Fruit fly (Drosophila melanogaster) whole organism, embryonic: Measurements from ENCODE around the gene ago.

Experiments used
- CG10274 ChIP-seq: fragments of 200-800 bp; sonication (Bioruptor generic); optimal IDR thresholded peaks from 3 replicates; lab custom pipeline; 2017; ENCODE audit warnings: missing biosample characterization, mild to moderate bottlenecking, missing genetic modification characterization
- CG10366 ChIP-seq: fragments of 200-800 bp; sonication (Bioruptor generic); IDR thresholded peaks from 2 replicates; pipeline ENCODE4 v1.3.6; 2022; ENCODE audit warnings: missing biosample characterization, missing genetic modification characterization
- CG10979 ChIP-seq: fragments of 200-800 bp; sonication (Bioruptor generic); optimal IDR thresholded peaks from 2 replicates; lab custom pipeline; 2018; ENCODE audit warnings: missing biosample characterization, mild to moderate bottlenecking, missing genetic modification characterization, moderate library complexity
- CG11085 ChIP-seq: fragments of 200-800 bp; sonication (Bioruptor generic); IDR thresholded peaks from 2 replicates; pipeline ENCODE4 v1.3.6; 2022; ENCODE audit warnings: missing biosample characterization, missing genetic modification characterization
- CG13424 ChIP-seq: fragments of 200-800 bp; sonication (Bioruptor generic); optimal IDR thresholded peaks from 2 replicates; lab custom pipeline; 2019; ENCODE audit warnings: missing biosample characterization, mild to moderate bottlenecking, missing genetic modification characterization, moderate library complexity
- CG1602 ChIP-seq: fragments of 200-800 bp; sonication (Bioruptor generic); optimal IDR thresholded peaks from 3 replicates; lab custom pipeline; 2016; ENCODE audit warnings: missing biosample characterization, missing genetic modification characterization
- CG1647 ChIP-seq: fragments of 200-800 bp; sonication (Bioruptor generic); optimal IDR thresholded peaks from 3 replicates; lab custom pipeline; 2016; ENCODE audit warnings: missing biosample characterization, missing genetic modification characterization
- CG16863 ChIP-seq: fragments of 200-800 bp; sonication (Bioruptor generic); optimal IDR thresholded peaks from 3 replicates; lab custom pipeline; 2016; ENCODE audit warnings: missing biosample characterization, missing genetic modification characterization
- CG17328 ChIP-seq: fragments of 200-800 bp; sonication (Bioruptor generic); IDR thresholded peaks from 2 replicates; pipeline ENCODE4 v1.3.6; 2022; ENCODE audit warnings: missing biosample characterization, missing genetic modification characterization
- CG17568 ChIP-seq: fragments of 200-800 bp; sonication (Bioruptor generic); optimal IDR thresholded peaks from 2 replicates; lab custom pipeline; 2018; ENCODE audit warnings: missing biosample characterization, mild to moderate bottlenecking, missing genetic modification characterization, moderate library complexity
- CG17912 ChIP-seq: fragments of 200-800 bp; sonication (Bioruptor generic); optimal IDR thresholded peaks from 2 replicates; lab custom pipeline; 2018; ENCODE audit warnings: missing biosample characterization, mild to moderate bottlenecking, missing genetic modification characterization
- CG18011 ChIP-seq: fragments of 200-800 bp; sonication (Bioruptor generic); optimal IDR thresholded peaks from 2 replicates; lab custom pipeline; 2017; ENCODE audit warnings: missing biosample characterization, missing genetic modification characterization, mild to moderate bottlenecking, moderate library complexity, missing genotype
- CG1832 ChIP-seq: fragments of 200-800 bp; sonication (Bioruptor generic); optimal IDR thresholded peaks from 2 replicates; lab custom pipeline; 2017; ENCODE audit warnings: missing biosample characterization, mild to moderate bottlenecking, missing genetic modification characterization, inconsistent platforms
- CG32772 ChIP-seq: fragments of 200-800 bp; sonication (Bioruptor generic); IDR thresholded peaks from 2 replicates; pipeline ENCODE4 v1.3.6; 2022; ENCODE audit warnings: missing biosample characterization, missing genetic modification characterization
- CG33557 ChIP-seq: fragments of 200-800 bp; sonication (Bioruptor generic); optimal IDR thresholded peaks from 2 replicates; lab custom pipeline; 2019; ENCODE audit warnings: missing biosample characterization, mild to moderate bottlenecking, missing genetic modification characterization, moderate library complexity
- CG3726 ChIP-seq: fragments of 200-800 bp; sonication (Bioruptor generic); IDR thresholded peaks from 3 replicates; pipeline ENCODE4, ENCODE4 v1.3.6; 2022; ENCODE audit warnings: missing biosample characterization, missing genetic modification characterization
- CG4707 ChIP-seq: fragments of 200-800 bp; sonication (Bioruptor generic); optimal IDR thresholded peaks from 2 replicates; lab custom pipeline; 2018; ENCODE audit warnings: missing biosample characterization, mild to moderate bottlenecking, missing genetic modification characterization, moderate library complexity
- CG5953 ChIP-seq: fragments of 200-800 bp; sonication (Bioruptor generic); IDR thresholded peaks from 2 replicates; pipeline ENCODE4 v1.3.6; 2022; ENCODE audit warnings: missing biosample characterization, missing genetic modification characterization
- CG6765 ChIP-seq: fragments of 200-800 bp; sonication (Bioruptor generic); optimal IDR thresholded peaks from 3 replicates; lab custom pipeline; 2017; ENCODE audit warnings: missing biosample characterization, mild to moderate bottlenecking, missing genetic modification characterization
- CG9609 ChIP-seq: fragments of 200-800 bp; sonication (Bioruptor generic); optimal IDR thresholded peaks from 3 replicates; lab custom pipeline; 2016; ENCODE audit warnings: missing biosample characterization, missing genetic modification characterization
- CTCF ChIP-seq: fragments of 200-800 bp; sonication (Bioruptor generic); optimal IDR thresholded peaks from 2 replicates; lab custom pipeline; 2017; ENCODE audit warnings: missing biosample characterization, mild to moderate bottlenecking, missing genetic modification characterization, moderate library complexity
- CkIIα-i1 ChIP-seq: fragments of 200-800 bp; sonication (Bioruptor generic); IDR thresholded peaks from 2 replicates; pipeline ENCODE4 v1.3.6; 2022; ENCODE audit warnings: missing biosample characterization, missing genetic modification characterization
- Doc2 ChIP-seq: fragments of 200-800 bp; sonication (Bioruptor generic); IDR thresholded peaks from 2 replicates; pipeline ENCODE4 v1.3.6; 2022; ENCODE audit warnings: missing biosample characterization, missing genetic modification characterization
- Doc3 ChIP-seq: fragments of 200-800 bp; sonication (Bioruptor generic); IDR thresholded peaks from 3 replicates; pipeline ENCODE4 v1.3.6; 2022; ENCODE audit warnings: missing biosample characterization, missing genetic modification characterization; ENCODE audit not compliant: partially characterized antibody
- Elba2 ChIP-seq: fragments of 200-800 bp; sonication (Bioruptor generic); optimal IDR thresholded peaks from 3 replicates; lab custom pipeline; 2016; ENCODE audit warnings: missing biosample characterization, missing genetic modification characterization
- Fer2 ChIP-seq: fragments of 200-800 bp; sonication (Bioruptor generic); optimal IDR thresholded peaks from 2 replicates; lab custom pipeline; 2018; ENCODE audit warnings: missing biosample characterization, mild to moderate bottlenecking, missing genetic modification characterization, moderate library complexity
- Meics ChIP-seq: fragments of 200-800 bp; sonication (Bioruptor generic); optimal IDR thresholded peaks from 2 replicates; lab custom pipeline; 2017; ENCODE audit warnings: missing biosample characterization, mild to moderate bottlenecking, missing genetic modification characterization
- Optix ChIP-seq: fragments of 200-800 bp; sonication (Bioruptor generic); IDR thresholded peaks from 3 replicates; pipeline ENCODE4 v1.3.6; 2022; ENCODE audit warnings: missing biosample characterization, missing genetic modification characterization
- PHDP ChIP-seq: fragments of 200-800 bp; sonication (Bioruptor generic); optimal IDR thresholded peaks from 3 replicates; lab custom pipeline; 2018; ENCODE audit warnings: missing biosample characterization, mild to moderate bottlenecking, missing genetic modification characterization, moderate library complexity
- Ravus ChIP-seq: fragments of 200-800 bp; sonication (Bioruptor generic); IDR thresholded peaks from 2 replicates; pipeline ENCODE4 v1.3.6; 2022; ENCODE audit warnings: missing biosample characterization, missing genetic modification characterization
- Spps ChIP-seq: fragments of 200-800 bp; sonication (Bioruptor generic); optimal IDR thresholded peaks from 2 replicates; lab custom pipeline; 2018; ENCODE audit warnings: missing biosample characterization, mild to moderate bottlenecking, missing genetic modification characterization
- YL-1 ChIP-seq: fragments of 200-800 bp; sonication (Bioruptor generic); optimal IDR thresholded peaks from 3 replicates; lab custom pipeline; 2017; ENCODE audit warnings: missing biosample characterization, mild to moderate bottlenecking, missing genetic modification characterization
- ab ChIP-seq: fragments of 200-800 bp; sonication (Bioruptor generic); optimal IDR thresholded peaks from 2 replicates; lab custom pipeline; 2016; ENCODE audit warnings: missing biosample characterization, missing genetic modification characterization
- ac ChIP-seq: fragments of 200-800 bp; sonication (Bioruptor generic); optimal IDR thresholded peaks from 3 replicates; lab custom pipeline; 2017; ENCODE audit warnings: missing biosample characterization, mild to moderate bottlenecking, missing genetic modification characterization
- az2 ChIP-seq: fragments of 200-800 bp; sonication (Bioruptor generic); optimal IDR thresholded peaks from 3 replicates; lab custom pipeline; 2016; ENCODE audit warnings: missing biosample characterization, missing genetic modification characterization
- bab2 ChIP-seq: fragments of 200-800 bp; sonication (Bioruptor generic); optimal IDR thresholded peaks from 2 replicates; lab custom pipeline; 2016; ENCODE audit warnings: missing biosample characterization, missing genetic modification characterization
- bsh ChIP-seq, 2 experiments: fragments of 200-800 bp; sonication (Bioruptor generic); optimal IDR thresholded peaks; 2 replicates each; lab custom pipeline; 2017 to 2018; ENCODE audit warnings: mild to moderate bottlenecking in 2 of 2, missing biosample characterization in 2 of 2, missing genetic modification characterization in 2 of 2, moderate library complexity in 1 of 2
- dm ChIP-seq: fragments of 200-800 bp; sonication (Bioruptor generic); optimal IDR thresholded peaks from 3 replicates; lab custom pipeline; 2016; ENCODE audit warnings: missing biosample characterization, missing genetic modification characterization
- dpn ChIP-seq, 2 experiments: fragments of 200-800 bp; sonication (Bioruptor generic); optimal IDR thresholded peaks; 3 replicates each; lab custom pipeline; 2016; ENCODE audit warnings: missing biosample characterization in 2 of 2, missing genetic modification characterization in 2 of 2
- exex ChIP-seq: fragments of 200-800 bp; sonication (Bioruptor generic); optimal IDR thresholded peaks from 4 replicates; lab custom pipeline; 2018; ENCODE audit warnings: missing biosample characterization, mild to moderate bottlenecking, missing genetic modification characterization, moderate library complexity
- fu2 ChIP-seq: fragments of 200-800 bp; sonication (Bioruptor generic); optimal IDR thresholded peaks from 2 replicates; lab custom pipeline; 2016; ENCODE audit warnings: missing biosample characterization, missing genetic modification characterization
- hb ChIP-seq: fragments of 200-800 bp; sonication (Bioruptor generic); IDR thresholded peaks from 3 replicates; pipeline ENCODE4 v1.3.6; 2022; ENCODE audit warnings: missing biosample characterization, missing genetic modification characterization; ENCODE audit not compliant: partially characterized antibody
- hkb ChIP-seq, 2 experiments: fragments of 200-800 bp in 1 of 2; fragments of >200 bp in 1 of 2; sonication (Bioruptor generic) in 1 of 2; IDR thresholded peaks in 1 of 2; optimal IDR thresholded peaks in 1 of 2; 2 replicates each; pipeline versions ENCODE4 v1.3.6 to Lab custom; 2017 to 2022; ENCODE audit warnings: missing biosample characterization in 1 of 2, missing genetic modification characterization in 1 of 2
- nerfin-2 ChIP-seq: fragments of 200-800 bp; sonication (Bioruptor generic); IDR thresholded peaks from 2 replicates; pipeline ENCODE4 v1.3.6; 2022; ENCODE audit warnings: missing biosample characterization, missing genetic modification characterization; ENCODE audit not compliant: partially characterized antibody
- pita ChIP-seq: fragments of 200-800 bp; sonication (Bioruptor generic); optimal IDR thresholded peaks from 2 replicates; lab custom pipeline; 2017; ENCODE audit warnings: missing biosample characterization, mild to moderate bottlenecking, missing genetic modification characterization
- pnt ChIP-seq: fragments of 200-800 bp; sonication (Bioruptor generic); optimal IDR thresholded peaks from 3 replicates; lab custom pipeline; 2016; ENCODE audit warnings: missing biosample characterization, missing genetic modification characterization
- sens ChIP-seq: fragments of 200-800 bp; sonication (Bioruptor generic); peaks from one replicate; lab custom pipeline; 2016; ENCODE audit warnings: missing biosample characterization, missing genetic modification characterization
- sim ChIP-seq: fragments of 200-800 bp; sonication (Bioruptor generic); IDR thresholded peaks from 2 replicates; pipeline ENCODE4 v1.3.6; 2022; ENCODE audit warnings: missing biosample characterization, missing genetic modification characterization
- sob ChIP-seq: fragments of 200-800 bp; sonication (Bioruptor generic); IDR thresholded peaks from 2 replicates; pipeline ENCODE4 v1.3.6; 2022; ENCODE audit warnings: missing biosample characterization, missing genetic modification characterization
- tio ChIP-seq: fragments of 200-800 bp; sonication (Bioruptor generic); optimal IDR thresholded peaks from 2 replicates; lab custom pipeline; 2017; ENCODE audit warnings: missing biosample characterization, missing genetic modification characterization, inconsistent platforms
- twi ChIP-seq: fragments of 200-800 bp; optimal IDR thresholded peaks from 2 replicates; lab custom pipeline; 2019; ENCODE audit warnings: missing biosample characterization, mild to moderate bottlenecking, missing genetic modification characterization, moderate library complexity
- wdn ChIP-seq: fragments of 200-800 bp; sonication (Bioruptor generic); IDR thresholded peaks from 2 replicates; pipeline ENCODE4 v1.3.6; 2022; ENCODE audit warnings: missing biosample characterization, missing genetic modification characterization

ago gene

dm6 chr3L:4242428-4242827, 11.7 kb downstream of the ago start, which contains the start of gene pav (continued):
- TF ChIP-seq CG13424: peak; percentile 53
- no peak for TF ChIP-seq nerfin-2
- no peak for TF ChIP-seq CG5953 (GFP tag; lab: Robert Waterston, UW)
- no peak for TF ChIP-seq ac (GFP tag; lab: Kevin White, UChicago)
- no peak for TF ChIP-seq CkIIα-i1 (GFP tag; lab: Robert Waterston, UW)
- no peak for TF ChIP-seq ab (GFP tag; lab: Kevin White, UChicago)
- peak; percentile 41 for TF ChIP-seq CG10979 (tag; lab: Kevin White, UChicago)
- no peak for TF ChIP-seq CTCF (GFP tag; lab: Kevin White, UChicago)
- no peak for TF ChIP-seq CG18011 (GFP tag; lab: Kevin White, UChicago)
- peak in 1 of 2 experiments; percentile 55 for TF ChIP-seq dpn (GFP tag; optimal IDR thresholded peaks at IDR 0.05; lab: Kevin White, UChicago)
- TF ChIP-seq CG1602: no peak
- no peak for TF ChIP-seq hb (GFP tag; lab: Robert Waterston, UW)
- TF ChIP-seq CG17568 (GFP tag; lab: Kevin White, UChicago): no peak
- TF ChIP-seq CG6765 (GFP tag; lab: Kevin White, UChicago): no peak
- TF ChIP-seq az2 (GFP tag; lab: Kevin White, UChicago): peak; percentile 1
- peak; percentile 66 for TF ChIP-seq YL-1 (GFP tag; lab: Kevin White, UChicago)
- TF ChIP-seq Spps (tag; lab: Kevin White, UChicago): no peak
- TF ChIP-seq CG17328: no peak
- no peak for TF ChIP-seq bab2 (GFP tag; lab: Kevin White, UChicago)
- no peak for TF ChIP-seq CG9609 (GFP tag; lab: Kevin White, UChicago)
- TF ChIP-seq sob (GFP tag; lab: Robert Waterston, UW): peak; percentile 49
- no peak for TF ChIP-seq tio (GFP tag; lab: Kevin White, UChicago)
- no peak for TF ChIP-seq CG1832
- TF ChIP-seq Fer2 (tag; lab: Kevin White, UChicago): no peak
- no peak for TF ChIP-seq Doc2 (GFP tag; lab: Robert Waterston, UW)
- no peak for TF ChIP-seq sim (GFP tag; lab: Robert Waterston, UW)
- no peak for TF ChIP-seq fu2
- TF ChIP-seq CG17912 (GFP tag; lab: Kevin White, UChicago): no peak
- TF ChIP-seq exex (tag; lab: Kevin White, UChicago): no peak
- peak; percentile 9 for TF ChIP-seq Elba2 (GFP tag; lab: Kevin White, UChicago)
- TF ChIP-seq pita (GFP tag; lab: Kevin White, UChicago): no peak
- no peak for TF ChIP-seq wdn (GFP tag; lab: Robert Waterston, UW)
- TF ChIP-seq dm (GFP tag; lab: Kevin White, UChicago): peak; percentile 51
- peak; percentile 30 for TF ChIP-seq CG10366
- TF ChIP-seq bsh (GFP tag; optimal IDR thresholded peaks at IDR 0.05; lab: Kevin White, UChicago): peak in 1 of 2 experiments; percentile 41
- TF ChIP-seq CG3726: no peak
- no peak for TF ChIP-seq Optix (GFP tag; lab: Robert Waterston, UW)
- TF ChIP-seq Meics (GFP tag; lab: Kevin White, UChicago): no peak
- TF ChIP-seq CG4707 (GFP tag; lab: Kevin White, UChicago): no peak
- TF ChIP-seq Ravus: no peak
- 0 out of 2 replicates have a peak, but pooled peaks have one; percentile 27 for TF ChIP-seq CG32772 (GFP tag; lab: Robert Waterston, UW)
- TF ChIP-seq twi (tag; lab: Kevin White, UChicago): no peak
- 0 out of 2 replicates have a peak, but pooled peaks have one; percentile 11 for TF ChIP-seq CG11085
- TF ChIP-seq pnt: no peak
- TF ChIP-seq CG33557 (GFP tag; lab: Kevin White, UChicago): no peak
- no peak for TF ChIP-seq CG1647
- no peak for TF ChIP-seq PHDP (tag; lab: Kevin White, UChicago)
- TF ChIP-seq CG10274 (GFP tag; lab: Kevin White, UChicago): no peak
- TF ChIP-seq sens: no peak
- TF ChIP-seq hkb (optimal IDR thresholded peaks at IDR 0.05; lab: Kevin White, UChicago): no peak
- peak; percentile 65 for TF ChIP-seq hkb (GFP tag; IDR thresholded peaks at IDR 0.05; lab: Robert Waterston, UW)
- no peak for TF ChIP-seq CG16863
- no peak for TF ChIP-seq Doc3 (GFP tag; lab: Robert Waterston, UW)
